Worm (Caenorhabditis elegans) whole organism, late embryonic: ENCODE results near the gene srx-1.

Source experiments
- C08G9.2 ChIP-seq: sonication (generic microtip); optimal IDR thresholded peaks from 2 replicates; lab custom pipeline; 2016; ENCODE audit warnings: mild to moderate bottlenecking, missing genetic modification characterization, moderate library complexity, missing compliant biosample characterization
- C38D4.7 ChIP-seq: fragments of 200-800 bp; sonication (Bioruptor generic); optimal IDR thresholded peaks from 2 replicates; lab custom pipeline; 2018; ENCODE audit warnings: mild to moderate bottlenecking, missing genetic modification characterization, moderate library complexity, missing compliant biosample characterization
- K09A11.1 ChIP-seq: sonication (generic microtip); optimal IDR thresholded peaks from 2 replicates; lab custom pipeline; 2017; ENCODE audit warnings: antibody characterized with exemption, mild to moderate bottlenecking, missing genetic modification characterization, missing compliant biosample characterization; ENCODE audit not compliant: insufficient read depth
- T23F11.4 ChIP-seq: fragments of 200-800 bp; sonication (Bioruptor generic); optimal IDR thresholded peaks from 2 replicates; lab custom pipeline; 2018; ENCODE audit warnings: mild to moderate bottlenecking, missing genetic modification characterization, missing compliant biosample characterization
- Y22D7AL.16 ChIP-seq: sonication (generic microtip); optimal IDR thresholded peaks from 2 replicates; lab custom pipeline; 2016; ENCODE audit warnings: missing genetic modification characterization, missing compliant biosample characterization
- ahr-1 ChIP-seq: sonication (generic microtip); optimal IDR thresholded peaks from 2 replicates; lab custom pipeline; 2016; ENCODE audit warnings: missing genetic modification characterization, missing compliant biosample characterization
- ceh-19 ChIP-seq: fragments of 200-800 bp; sonication (Bioruptor generic); optimal IDR thresholded peaks from 2 replicates; lab custom pipeline; 2018; ENCODE audit warnings: mild to moderate bottlenecking, missing genetic modification characterization, missing compliant biosample characterization
- ceh-2 ChIP-seq: sonication (generic microtip); optimal IDR thresholded peaks from 2 replicates; lab custom pipeline; 2016; ENCODE audit warnings: missing genotype, missing genetic modification characterization, missing compliant biosample characterization
- ceh-22 ChIP-seq: sonication (generic microtip); optimal IDR thresholded peaks from 2 replicates; lab custom pipeline; 2017; ENCODE audit warnings: missing biosample characterization, missing genetic modification characterization
- ceh-30 ChIP-seq: fragments of 150-350 bp; optimal IDR thresholded peaks from 2 replicates; lab custom pipeline; 2014; ENCODE audit warnings: missing biosample characterization, missing genetic modification characterization
- ceh-31 ChIP-seq: sonication (generic microtip); optimal IDR thresholded peaks from 2 replicates; lab custom pipeline; 2016; ENCODE audit warnings: missing genetic modification characterization, missing compliant biosample characterization
- ceh-34 ChIP-seq: sonication (generic microtip); optimal IDR thresholded peaks from 2 replicates; lab custom pipeline; 2016; ENCODE audit warnings: mild to moderate bottlenecking, missing genetic modification characterization, missing compliant biosample characterization
- ceh-6 ChIP-seq: fragments of 200-800 bp; sonication (Bioruptor generic); optimal IDR thresholded peaks from 2 replicates; lab custom pipeline; 2018; ENCODE audit warnings: mild to moderate bottlenecking, missing genetic modification characterization, missing compliant biosample characterization
- dve-1 ChIP-seq: sonication (generic microtip); optimal IDR thresholded peaks from 2 replicates; lab custom pipeline; 2017; ENCODE audit warnings: antibody characterized with exemption, mild to moderate bottlenecking, missing genetic modification characterization, missing compliant biosample characterization
- ets-4 ChIP-seq: sonication (generic microtip); optimal IDR thresholded peaks from 2 replicates; lab custom pipeline; 2016; ENCODE audit warnings: missing genetic modification characterization, missing compliant biosample characterization
- hlh-15 ChIP-seq: sonication (generic microtip); optimal IDR thresholded peaks from 2 replicates; lab custom pipeline; 2016; ENCODE audit warnings: missing genetic modification characterization, missing compliant biosample characterization
- hlh-30 ChIP-seq: sonication (generic microtip); optimal IDR thresholded peaks from 2 replicates; lab custom pipeline; 2017; ENCODE audit warnings: antibody characterized with exemption, missing genetic modification characterization, missing compliant biosample characterization; ENCODE audit not compliant: insufficient read depth
- hlh-6 ChIP-seq: sonication (generic microtip); optimal IDR thresholded peaks from 2 replicates; lab custom pipeline; 2016; ENCODE audit warnings: missing genotype, missing genetic modification characterization, missing compliant biosample characterization
- hlh-8 ChIP-seq: sonication (generic microtip); optimal IDR thresholded peaks from 2 replicates; lab custom pipeline; 2016; ENCODE audit warnings: missing genotype, missing genetic modification characterization, missing compliant biosample characterization
- lim-6 ChIP-seq: sonication (generic microtip); optimal IDR thresholded peaks from 2 replicates; lab custom pipeline; 2016; ENCODE audit warnings: missing genetic modification characterization, missing compliant biosample characterization
- lin-11 ChIP-seq: fragments of 200-800 bp; sonication (Bioruptor generic); optimal IDR thresholded peaks from 2 replicates; lab custom pipeline; 2018; ENCODE audit warnings: mild to moderate bottlenecking, missing genetic modification characterization, missing compliant biosample characterization
- madf-2 ChIP-seq: sonication (generic microtip); optimal IDR thresholded peaks from 2 replicates; lab custom pipeline; 2017; ENCODE audit warnings: missing genetic modification characterization, missing compliant biosample characterization
- nfya-1 ChIP-seq: sonication (generic microtip); optimal IDR thresholded peaks from 2 replicates; lab custom pipeline; 2017; ENCODE audit warnings: missing genetic modification characterization, mild to moderate bottlenecking, missing compliant biosample characterization, antibody characterized with exemption, moderate library complexity
- nhr-11 ChIP-seq: fragments of 150-350 bp; optimal IDR thresholded peaks from 2 replicates; lab custom pipeline; 2014; ENCODE audit warnings: missing biosample characterization, missing genetic modification characterization
- nhr-232 ChIP-seq: sonication (generic microtip); optimal IDR thresholded peaks from 2 replicates; lab custom pipeline; 2016; ENCODE audit warnings: missing genetic modification characterization, missing compliant biosample characterization
- npax-4 ChIP-seq: sonication (generic microtip); optimal IDR thresholded peaks from 2 replicates; lab custom pipeline; 2016; ENCODE audit warnings: missing genetic modification characterization, missing compliant biosample characterization
- pag-3 ChIP-seq: sonication (generic microtip); optimal IDR thresholded peaks from 2 replicates; lab custom pipeline; 2016; ENCODE audit warnings: missing compliant biosample characterization, missing genetic modification characterization, borderline replicate concordance
- pat-9 ChIP-seq: fragments of 200-800 bp; sonication (Bioruptor generic); optimal IDR thresholded peaks from 2 replicates; lab custom pipeline; 2018; ENCODE audit warnings: mild to moderate bottlenecking, missing genetic modification characterization, moderate library complexity, missing compliant biosample characterization
- pha-2 ChIP-seq: sonication (generic microtip); optimal IDR thresholded peaks from 2 replicates; lab custom pipeline; 2017; ENCODE audit warnings: mild to moderate bottlenecking, missing genetic modification characterization, missing compliant biosample characterization
- pha-4 ChIP-seq: fragments of 150-350 bp; optimal IDR thresholded peaks from 2 replicates; lab custom pipeline; 2018; ENCODE audit warnings: missing biosample characterization, missing genetic modification reagents, missing genetic modification characterization
- pqm-1 ChIP-seq: sonication (generic microtip); optimal IDR thresholded peaks from 2 replicates; lab custom pipeline; 2016; ENCODE audit warnings: missing genetic modification characterization, missing compliant biosample characterization
- pros-1 ChIP-seq: fragments of 150-350 bp; optimal IDR thresholded peaks from 2 replicates; lab custom pipeline; 2014; ENCODE audit warnings: missing biosample characterization, missing genetic modification reagents, missing genetic modification characterization
- ref-2 ChIP-seq: sonication (generic microtip); optimal IDR thresholded peaks from 2 replicates; lab custom pipeline; 2016; ENCODE audit warnings: missing genetic modification characterization, missing compliant biosample characterization
- rnt-1 ChIP-seq: sonication (generic microtip); optimal IDR thresholded peaks from 2 replicates; lab custom pipeline; 2016; ENCODE audit warnings: missing genetic modification characterization, missing compliant biosample characterization
- sox-2 ChIP-seq: fragments of 200-800 bp; sonication (Bioruptor generic); IDR thresholded peaks from 2 replicates; pipeline ENCODE4 v1.3.6; 2022; ENCODE audit warnings: missing genetic modification reagents, missing genetic modification characterization, missing compliant biosample characterization
- sox-4 ChIP-seq: sonication (generic microtip); optimal IDR thresholded peaks from 2 replicates; lab custom pipeline; 2017; ENCODE audit warnings: mild to moderate bottlenecking, missing genetic modification characterization, inconsistent platforms, missing compliant biosample characterization
- syd-9 ChIP-seq: sonication (generic microtip); optimal IDR thresholded peaks from 2 replicates; lab custom pipeline; 2016; ENCODE audit warnings: mild to moderate bottlenecking, missing genetic modification characterization, moderate library complexity, missing compliant biosample characterization
- tbx-2 ChIP-seq: sonication (generic microtip); optimal IDR thresholded peaks from 2 replicates; lab custom pipeline; 2016; ENCODE audit warnings: missing genetic modification characterization, missing compliant biosample characterization
- tbx-7 ChIP-seq: sonication (generic microtip); optimal IDR thresholded peaks from 2 replicates; lab custom pipeline; 2016; ENCODE audit warnings: missing genotype, missing genetic modification characterization, missing compliant biosample characterization
- unc-3 ChIP-seq, 2 experiments: fragments of 200-800 bp in 1 of 2; sonication (Bioruptor generic) in 1 of 2; sonication (generic microtip) in 1 of 2; conservative IDR thresholded peaks in 1 of 2; optimal IDR thresholded peaks in 1 of 2; 2 replicates each; pipeline versions ENCODE4 v1.3.6 to Lab custom; 2016 to 2022; ENCODE audit warnings: missing compliant biosample characterization in 2 of 2, missing genetic modification characterization in 2 of 2, missing genetic modification reagents in 1 of 2
- zip-5 ChIP-seq: sonication (generic microtip); optimal IDR thresholded peaks from 2 replicates; lab custom pipeline; 2016; ENCODE audit warnings: missing genetic modification characterization, missing compliant biosample characterization

srx-1 gene

DNA sequence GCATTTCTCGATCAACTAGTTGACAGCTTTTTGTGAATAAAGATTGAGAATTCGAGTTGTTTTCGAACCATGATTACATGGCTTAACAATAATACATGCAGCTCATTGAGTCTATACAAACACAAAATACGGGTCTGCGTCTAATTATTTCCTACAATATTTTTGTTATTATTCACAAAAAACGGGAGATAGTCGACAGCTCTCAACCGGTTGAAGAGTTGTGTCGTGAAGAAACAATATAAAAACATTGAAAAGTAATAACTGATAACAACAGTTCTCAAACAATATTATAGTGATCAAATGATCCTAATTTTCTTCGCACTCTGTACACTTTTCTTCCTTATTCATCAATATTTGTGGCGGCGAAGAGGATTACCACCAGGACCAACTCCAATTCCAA is 37.6 kb downstream of the srx-1 start, which contains the start of gene cyp-33B1:
cyp-33B1 (plus strand) TSS at position 301 of the 400 bp plus-strand sequence.
- TF ChIP-seq lim-6 (tag; lab: Kevin White, UChicago), result no peak
- no peak for TF ChIP-seq madf-2 (tag; lab: Kevin White, UChicago)
- no peak for TF ChIP-seq nhr-232 (tag; lab: Kevin White, UChicago)
- TF ChIP-seq syd-9 (tag; lab: Kevin White, UChicago), result no peak
- no peak for TF ChIP-seq hlh-8 (tag; lab: Kevin White, UChicago)
- TF ChIP-seq unc-3 (GFP tag; conservative IDR thresholded peaks at IDR 0.05; lab: Robert Waterston, UW), result no peak
- TF ChIP-seq unc-3 (tag; optimal IDR thresholded peaks at IDR 0.05; lab: Kevin White, UChicago), result no peak
- no peak for TF ChIP-seq zip-5
- TF ChIP-seq pha-2 (tag; lab: Kevin White, UChicago), result no peak
- no peak for TF ChIP-seq hlh-6 (tag; lab: Kevin White, UChicago)
- TF ChIP-seq hlh-15, result no peak
- TF ChIP-seq ceh-30 (tag; lab: Kevin White, UChicago), result no peak
- no peak for TF ChIP-seq hlh-30 (tag; lab: Kevin White, UChicago)
- TF ChIP-seq pha-4 (tag; lab: Kevin White, UChicago), result no peak
- no peak for TF ChIP-seq pat-9 (tag; lab: Kevin White, UChicago)
- no peak for TF ChIP-seq tbx-2 (tag; lab: Kevin White, UChicago)

DNA sequence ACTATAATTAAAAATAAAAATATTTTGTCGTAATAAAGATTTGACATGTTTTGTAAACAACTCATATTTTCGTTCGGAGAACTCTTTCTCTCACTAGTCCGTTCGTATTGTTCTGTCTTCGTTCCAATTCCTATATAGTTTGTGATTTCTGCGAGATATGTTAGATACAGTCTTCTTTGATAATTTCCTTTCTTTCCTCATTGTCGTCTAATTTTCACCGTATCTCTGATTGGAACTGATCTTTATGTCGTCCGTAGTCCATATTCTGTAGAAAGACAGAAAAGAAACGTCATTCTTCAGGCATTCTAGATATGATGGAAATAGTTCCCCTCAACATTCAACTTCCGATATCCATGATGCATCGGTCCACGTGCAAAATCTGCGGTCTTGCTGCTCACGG is 41.4 kb downstream of the srx-1 start, which contains the start of gene nhr-30:
nhr-30 (plus strand) TSS at position 301 of the 400 bp plus-strand sequence.
- no peak for TF ChIP-seq Y22D7AL.16
- TF ChIP-seq lim-6 (tag; lab: Kevin White, UChicago), result no peak
- no peak for TF ChIP-seq ceh-31
- TF ChIP-seq ceh-6 (GFP tag; lab: Kevin White, UChicago), result no peak
- TF ChIP-seq tbx-7 (tag; lab: Kevin White, UChicago), result no peak
- no peak for TF ChIP-seq C38D4.7
- no peak for TF ChIP-seq ref-2 (tag; lab: Kevin White, UChicago)
- no peak for TF ChIP-seq pros-1 (tag; lab: Kevin White, UChicago)
- TF ChIP-seq pqm-1 (tag; lab: Kevin White, UChicago), result no peak
- TF ChIP-seq tbx-2 (tag; lab: Kevin White, UChicago), result no peak
- TF ChIP-seq npax-4, result no peak
- TF ChIP-seq lin-11 (tag; lab: Kevin White, UChicago), result no peak
- no peak for TF ChIP-seq nhr-11 (tag; lab: Kevin White, UChicago)
- TF ChIP-seq ceh-22 (tag; lab: Kevin White, UChicago), result no peak
- TF ChIP-seq ceh-30 (tag; lab: Kevin White, UChicago), result no peak
- no peak for TF ChIP-seq pag-3 (tag; lab: Kevin White, UChicago)
- no peak for TF ChIP-seq C08G9.2 (tag; lab: Kevin White, UChicago)
- TF ChIP-seq ceh-34 (tag; lab: Kevin White, UChicago), result no peak

DNA sequence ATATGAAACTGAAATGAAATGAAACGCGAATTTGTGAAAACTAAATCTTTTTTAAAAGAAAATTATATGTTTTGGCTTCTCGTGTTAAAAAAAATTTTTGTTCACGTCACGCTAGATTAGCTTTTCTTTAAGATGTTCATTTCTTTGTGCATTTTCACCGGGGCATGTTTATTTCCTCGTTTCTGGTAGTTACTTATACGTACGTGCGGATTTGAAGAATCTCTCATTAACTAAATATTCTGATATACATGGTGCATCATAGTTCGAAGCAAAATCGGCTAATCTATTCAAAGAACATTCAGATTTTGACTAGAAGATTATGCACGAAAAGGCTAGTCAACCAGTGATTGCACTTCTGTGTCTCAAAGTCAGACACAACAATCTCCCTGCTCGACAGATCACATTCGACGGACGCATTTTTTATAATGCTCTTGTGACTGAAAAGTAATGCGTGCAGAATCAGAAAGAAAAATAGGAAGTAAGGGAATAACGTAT is 44.1 kb downstream of the srx-1 start, which contains the start of gene C25E10.17:
C25E10.17 (minus strand) TSS at position 51 of the 495 bp plus-strand sequence.
- TF ChIP-seq ceh-6 (GFP tag; lab: Kevin White, UChicago) (no peak), hlh-8 (tag; lab: Kevin White, UChicago) (no peak), sox-2 (GFP tag; lab: Robert Waterston, UW) (no peak), ceh-2 (tag; lab: Kevin White, UChicago) (no peak), nhr-11 (tag; lab: Kevin White, UChicago) (no peak), ets-4 (tag; lab: Kevin White, UChicago) (no peak), zip-5 (no peak), ahr-1 (no peak), sox-4 (tag; lab: Kevin White, UChicago) (no peak), nfya-1 (no peak), rnt-1 (tag; lab: Kevin White, UChicago) (no peak), K09A11.1 (tag; lab: Kevin White, UChicago) (no peak), dve-1 (tag; lab: Kevin White, UChicago) (no peak), Y22D7AL.16 (no peak), ceh-19 (GFP tag; lab: Kevin White, UChicago) (no peak), C08G9.2 (tag; lab: Kevin White, UChicago) (no peak), T23F11.4 (no peak)
